Worm (Caenorhabditis elegans) whole organism, early embryonic: Measurements from ENCODE around the gene Y49E10.18.

ENCODE experiments used
- F13C5.2 ChIP-seq: sonication (generic microtip); optimal IDR thresholded peaks from 2 replicates; lab custom pipeline; 2017; ENCODE audit warnings: mild to moderate bottlenecking, missing genetic modification characterization, inconsistent platforms, missing compliant biosample characterization
- ama-1 ChIP-seq: fragments of 150-350 bp; optimal IDR thresholded peaks from 2 replicates; lab custom pipeline; 2014
- ceh-36 ChIP-seq: sonication (generic microtip); optimal IDR thresholded peaks from 2 replicates; lab custom pipeline; 2016; ENCODE audit warnings: missing genetic modification characterization, inconsistent platforms, missing compliant biosample characterization
- ets-7 ChIP-seq: sonication (generic microtip); optimal IDR thresholded peaks from 2 replicates; lab custom pipeline; 2016; ENCODE audit warnings: missing genotype, missing genetic modification characterization, missing compliant biosample characterization
- flt-1 ChIP-seq: fragments of 200-800 bp; sonication (Bioruptor generic); IDR thresholded peaks from 2 replicates; pipeline ENCODE4 v1.3.6; 2022; ENCODE audit warnings: missing genetic modification characterization, missing compliant biosample characterization
- hmg-4 ChIP-seq: fragments of 200-800 bp; sonication (Bioruptor generic); optimal IDR thresholded peaks from 2 replicates; lab custom pipeline; 2018; ENCODE audit warnings: mild to moderate bottlenecking, missing genetic modification characterization, missing compliant biosample characterization
- pes-1 ChIP-seq: fragments of 200-800 bp; sonication (Bioruptor generic); IDR thresholded peaks from 2 replicates; pipeline ENCODE4 v1.3.6; 2022; ENCODE audit warnings: missing genetic modification reagents, missing genetic modification characterization, missing compliant biosample characterization
- scrt-1 ChIP-seq: fragments of 200-800 bp; sonication (Bioruptor generic); IDR thresholded peaks from 2 replicates; pipeline ENCODE4 v1.3.6; 2022; ENCODE audit warnings: missing genetic modification characterization, missing compliant biosample characterization
- sea-1 ChIP-seq: fragments of 200-800 bp; sonication (Bioruptor generic); conservative IDR thresholded peaks from 2 replicates; pipeline ENCODE4 v1.3.6; 2022; ENCODE audit warnings: missing genetic modification characterization, missing compliant biosample characterization
- tra-4 ChIP-seq: sonication (generic microtip); optimal IDR thresholded peaks from 2 replicates; lab custom pipeline; 2017; ENCODE audit warnings: missing genetic modification characterization, missing compliant biosample characterization

Gene Y49E10.18

ce11 chrIII:12398468-12398867 lies 47.4 kb downstream of the Y49E10.18 start:
- no peak for TF ChIP-seq ets-7 (tag; lab: Kevin White, UChicago)
- no peak for TF ChIP-seq pes-1 (GFP tag; lab: Robert Waterston, UW)
- TF ChIP-seq flt-1 (GFP tag; lab: Robert Waterston, UW): no peak
- no peak for TF ChIP-seq sea-1 (GFP tag; lab: Robert Waterston, UW)
- no peak for TF ChIP-seq hmg-4
- TF ChIP-seq F13C5.2: no peak

ce11 chrIII:12395085-12395484 lies 50.8 kb downstream of the Y49E10.18 start, which contains the start of gene Y49E10.10:
Gene Y49E10.10 (plus strand): TSS chrIII:12395465.
- TF ChIP-seq scrt-1 (GFP tag; lab: Robert Waterston, UW) (no peak), tra-4 (tag; lab: Kevin White, UChicago) (no peak), ets-7 (tag; lab: Kevin White, UChicago) (no peak), ama-1 (lab: Kevin White, UChicago) (no peak), ceh-36 (tag; lab: Kevin White, UChicago) (no peak), hmg-4 (no peak)
